Fruit fly (Drosophila melanogaster) whole organism, adult: ENCODE data around the gene CG32161.

Experiments
- Crg-1 ChIP-seq: fragments of 200-800 bp; sonication (Bioruptor generic); optimal IDR thresholded peaks from 2 replicates; lab custom pipeline; 2016; ENCODE audit warnings: missing biosample characterization, missing genetic modification characterization
- cic ChIP-seq: fragments of 200-800 bp; sonication (Bioruptor generic); optimal IDR thresholded peaks from 2 replicates; lab custom pipeline; 2017; ENCODE audit warnings: missing biosample characterization, mild to moderate bottlenecking, missing genetic modification characterization, moderate library complexity

DNA sequence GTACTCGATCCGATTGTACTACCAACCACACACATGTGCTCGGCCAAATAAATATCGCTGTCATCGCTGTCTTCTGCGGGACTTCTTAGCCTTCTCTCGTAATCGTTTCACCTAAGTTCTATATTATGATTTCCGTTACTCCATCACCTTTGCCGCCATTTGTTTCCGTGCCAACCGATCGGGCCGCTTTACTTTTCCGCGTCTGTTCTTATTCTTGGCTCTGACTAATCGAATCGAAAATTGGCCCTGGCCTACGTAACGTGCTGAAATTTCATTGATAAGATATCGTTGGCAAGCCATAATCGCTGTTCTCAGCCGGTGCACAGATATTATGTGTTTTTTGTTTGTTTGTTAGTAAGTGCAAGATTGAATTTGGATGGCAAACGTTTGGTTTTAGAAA lies 21.2 kb downstream of the CG32161 start:
- TF ChIP-seq Crg-1 (GFP tag; lab: Kevin White, UChicago): no peak
- TF ChIP-seq cic: no peak
